Fruit fly (Drosophila melanogaster): Measurements from ENCODE around the gene CG10602.

The CG10602 gene

DNA sequence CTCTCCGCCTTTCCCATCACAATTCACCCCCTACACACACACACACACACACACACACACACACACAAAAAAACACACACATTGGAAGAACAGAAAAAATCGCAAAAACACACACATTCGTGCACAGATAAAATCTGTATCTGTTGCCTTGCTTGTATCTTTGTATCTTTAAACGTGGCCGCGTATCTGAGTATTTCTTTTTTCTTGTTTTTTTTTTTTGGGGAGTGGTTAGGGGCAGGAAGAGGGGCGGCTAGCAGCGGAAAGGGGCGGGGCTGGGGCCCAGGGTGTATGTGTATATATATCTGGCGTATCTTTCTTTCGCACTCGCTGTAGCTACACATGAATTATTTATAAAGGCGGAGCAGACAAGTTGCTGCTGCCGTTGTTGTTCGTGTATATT is 7.5 kb upstream of the CG10602 start (continued):
- TF ChIP-seq Ets96B (tag; optimal IDR thresholded peaks at IDR 0.05): no peak
- no peak for TF ChIP-seq pdm3 (GFP tag; optimal IDR thresholded peaks at IDR 0.05)
- no peak for TF ChIP-seq lz (GFP tag; optimal IDR thresholded peaks at IDR 0.05)

DNA sequence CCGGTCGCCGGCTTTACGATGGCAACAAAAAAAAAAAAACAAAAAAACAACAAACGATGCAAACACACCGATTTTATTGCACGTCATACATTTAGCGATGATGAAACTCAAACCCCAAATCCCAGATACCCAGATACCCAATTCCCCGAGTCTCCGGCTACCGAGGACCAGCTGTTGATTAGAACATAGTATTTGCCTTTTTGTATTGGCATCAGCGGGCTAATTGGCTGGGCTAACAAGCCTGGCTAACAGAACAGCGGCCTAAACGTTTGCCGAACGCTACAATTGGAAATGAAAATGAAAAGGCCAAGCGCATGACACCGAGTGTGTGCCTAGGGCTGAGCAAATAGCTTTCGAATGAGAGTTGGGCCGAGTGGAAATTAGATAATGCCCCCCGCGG is 5.9 kb upstream of the CG10602 start:
- TF ChIP-seq fkh (GFP tag; optimal IDR thresholded peaks at IDR 0.05): peak; percentile 50
- no peak for TF ChIP-seq Ets21C (GFP tag; optimal IDR thresholded peaks at IDR 0.05)

DNA sequence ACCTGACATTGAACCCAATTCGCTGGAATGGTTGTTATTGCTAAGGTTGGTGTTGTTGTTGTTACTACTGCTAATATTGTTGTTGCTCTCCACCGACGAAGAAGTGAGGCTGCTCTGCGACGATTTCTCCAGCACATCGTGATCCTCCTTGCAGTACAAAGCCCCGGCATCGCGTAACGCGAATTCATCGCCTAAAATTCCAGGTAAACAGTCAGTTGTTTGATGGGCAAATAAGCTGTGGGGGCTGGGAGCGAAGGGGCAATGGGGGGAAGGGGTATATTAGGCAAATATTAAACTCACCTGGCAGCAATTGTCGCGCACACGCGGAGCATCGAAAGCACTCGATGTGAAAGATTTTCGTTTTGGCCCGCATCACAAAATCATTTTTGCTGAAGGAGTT is 5.0 kb upstream of the CG10602 start:
- TF ChIP-seq Ets21C (GFP tag; optimal IDR thresholded peaks at IDR 0.05): no peak
- no peak for TF ChIP-seq CG3032 (tag; optimal IDR thresholded peaks at IDR 0.05)
- no peak for TF ChIP-seq dac (GFP tag; optimal IDR thresholded peaks at IDR 0.05)
- TF ChIP-seq CG6163 (GFP tag; IDR thresholded peaks at IDR 0.05): 0 out of 3 replicates have a peak, but pooled peaks have one; percentile 6
- no peak for TF ChIP-seq CG6276 (GFP tag; optimal IDR thresholded peaks at IDR 0.05)
- TF ChIP-seq fkh (GFP tag; optimal IDR thresholded peaks at IDR 0.05): peak; percentile 72
- TF ChIP-seq Lpt (GFP tag; optimal IDR thresholded peaks at IDR 0.05): no peak
- no peak for TF ChIP-seq CG11294 (GFP tag; IDR thresholded peaks at IDR 0.05)
- no peak for TF ChIP-seq CG31627 (GFP tag; optimal IDR thresholded peaks at IDR 0.05)
- no peak for TF ChIP-seq OdsH (GFP tag; optimal IDR thresholded peaks at IDR 0.05)
- TF ChIP-seq CG10669 (GFP tag; optimal IDR thresholded peaks at IDR 0.05): no peak
- no peak for TF ChIP-seq achi (GFP tag; optimal IDR thresholded peaks at IDR 0.05)
- no peak for TF ChIP-seq CG1621 (tag; optimal IDR thresholded peaks at IDR 0.05)
- TF ChIP-seq salr (GFP tag; optimal IDR thresholded peaks at IDR 0.05): no peak

DNA sequence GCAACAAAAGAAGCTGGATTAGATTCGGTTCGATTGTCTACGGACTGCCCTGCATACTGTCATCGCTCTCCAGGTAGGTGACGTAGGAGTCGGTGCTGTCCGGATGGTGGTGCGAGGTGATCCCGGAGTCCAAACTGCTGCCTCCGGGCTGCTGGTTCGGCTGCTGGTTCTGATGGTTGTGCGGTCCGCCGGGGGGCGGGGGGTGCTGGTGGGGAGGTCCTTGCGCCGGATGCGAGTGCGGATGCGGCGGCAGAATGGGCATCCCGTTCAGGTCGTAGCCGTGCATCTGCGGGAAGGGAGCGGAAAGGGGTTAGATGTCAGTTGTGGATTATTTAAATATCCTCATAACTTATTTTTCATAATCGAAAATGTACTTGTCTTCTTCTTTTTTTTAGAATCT is 1.9 kb upstream of the CG10602 start:
- TF ChIP-seq CG16779 (tag; optimal IDR thresholded peaks at IDR 0.05): no peak
- no peak for TF ChIP-seq CG34406 (GFP tag; optimal IDR thresholded peaks at IDR 0.05)
- TF ChIP-seq Met (GFP tag; optimal IDR thresholded peaks at IDR 0.05): no peak
- TF ChIP-seq CG15336 (GFP tag; IDR thresholded peaks at IDR 0.05): no peak
- TF ChIP-seq Hr4 (GFP tag; optimal IDR thresholded peaks at IDR 0.05): no peak
- no peak for TF ChIP-seq OdsH (GFP tag; optimal IDR thresholded peaks at IDR 0.05)
- no peak for TF ChIP-seq topi (GFP tag; optimal IDR thresholded peaks at IDR 0.05)
- TF ChIP-seq acj6 (GFP tag; optimal IDR thresholded peaks at IDR 0.05): no peak
- no peak for TF ChIP-seq ss (GFP tag; optimal IDR thresholded peaks at IDR 0.05)

DNA sequence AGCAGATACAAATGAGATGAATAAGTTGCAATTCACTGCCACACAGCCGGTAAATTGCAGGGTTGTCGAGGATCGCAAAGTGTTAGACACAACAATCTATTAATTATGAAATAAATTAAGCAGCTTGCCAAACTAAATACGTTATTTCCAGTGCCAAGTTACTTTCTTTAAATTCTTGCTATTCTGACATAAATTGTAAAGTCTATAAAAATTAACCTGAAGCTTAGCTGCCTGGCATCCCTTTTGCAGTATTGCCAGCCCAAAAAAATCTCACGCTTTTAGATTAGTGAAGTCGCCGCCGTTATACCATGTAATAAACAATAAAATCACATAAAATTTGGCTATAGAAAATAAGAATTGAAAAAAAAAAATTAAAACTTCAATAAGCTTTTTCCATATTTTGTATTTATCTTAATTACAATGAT is 1.4 kb downstream of the CG10602 start:
- TF ChIP-seq lz (GFP tag; optimal IDR thresholded peaks at IDR 0.05) (peak; percentile 98), Sox102F (GFP tag; optimal IDR thresholded peaks at IDR 0.05) (peak; percentile 97), Eip93F (GFP tag; optimal IDR thresholded peaks at IDR 0.05) (peak; percentile 85), CG11294 (GFP tag; IDR thresholded peaks at IDR 0.05) (peak; percentile 93), Sox14 (GFP tag; optimal IDR thresholded peaks at IDR 0.05) (peak; percentile 98), CG8632 (GFP tag; optimal IDR thresholded peaks at IDR 0.05) (peak; percentile 96), acj6 (GFP tag; optimal IDR thresholded peaks at IDR 0.05) (peak; percentile 98), achi (GFP tag; optimal IDR thresholded peaks at IDR 0.05) (peak; percentile 95), CG32006 (GFP tag; optimal IDR thresholded peaks at IDR 0.05) (peak; percentile 97), Hr39 (GFP tag; optimal IDR thresholded peaks at IDR 0.05) (peak; percentile 98), topi (GFP tag; optimal IDR thresholded peaks at IDR 0.05) (peak; percentile 97), Gug (GFP tag; IDR thresholded peaks at IDR 0.05) (peak; percentile 96), Ets96B (tag; optimal IDR thresholded peaks at IDR 0.05) (peak; percentile 95), cyc (GFP tag; optimal IDR thresholded peaks at IDR 0.05) (peak; percentile 98), Sox15 (GFP tag; optimal IDR thresholded peaks at IDR 0.05) (peak; percentile 95), pdm3 (GFP tag; optimal IDR thresholded peaks at IDR 0.05) (peak; percentile 98), CG11762 (GFP tag; optimal IDR thresholded peaks at IDR 0.05; ENCODE audit: insufficient read depth) (peak; percentile 94), Hr38 (GFP tag; optimal IDR thresholded peaks at IDR 0.05) (peak; percentile 68), CG6792 (GFP tag; optimal IDR thresholded peaks at IDR 0.05) (peak; percentile 94), CG11902 (GFP tag; optimal IDR thresholded peaks at IDR 0.05) (peak; percentile 93), OdsH (GFP tag; optimal IDR thresholded peaks at IDR 0.05) (peak; percentile 97), CG3032 (tag; optimal IDR thresholded peaks at IDR 0.05) (peak; percentile 96), CG31627 (GFP tag; optimal IDR thresholded peaks at IDR 0.05) (peak; percentile 98), CG3919 (GFP tag; optimal IDR thresholded peaks at IDR 0.05) (peak; percentile 97), CG6276 (GFP tag; optimal IDR thresholded peaks at IDR 0.05) (peak; percentile 91), vri (GFP tag; optimal IDR thresholded peaks at IDR 0.05) (peak; percentile 96), Eip75B (GFP tag; optimal IDR thresholded peaks at IDR 0.05) (peak; percentile 98), CG1621 (tag; optimal IDR thresholded peaks at IDR 0.05) (peak; percentile 94), spab (GFP tag; optimal IDR thresholded peaks at IDR 0.05) (peak; percentile 84), Lpt (GFP tag; optimal IDR thresholded peaks at IDR 0.05) (peak; percentile 93), dac (GFP tag; optimal IDR thresholded peaks at IDR 0.05) (peak; percentile 93), ss (GFP tag; optimal IDR thresholded peaks at IDR 0.05) (peak; percentile 89 to 94), fkh (GFP tag; optimal IDR thresholded peaks at IDR 0.05) (no peak)
